Worm (Caenorhabditis elegans): ENCODE results near the gene srz-13.

- no peak for TF ChIP-seq alr-1 (tag; optimal IDR thresholded peaks at IDR 0.05; ENCODE audit: borderline replicate concordance)
- TF ChIP-seq zag-1 (tag; optimal IDR thresholded peaks at IDR 0.05): no peak
- no peak for TF ChIP-seq ets-5 (GFP tag; IDR thresholded peaks at IDR 0.05)
- TF ChIP-seq dpl-1 (GFP tag; optimal IDR thresholded peaks at IDR 0.05): no peak
- no peak for TF ChIP-seq ztf-4 (tag; optimal IDR thresholded peaks at IDR 0.05)
- TF ChIP-seq dsc-1 (tag; optimal IDR thresholded peaks at IDR 0.05): no peak
- TF ChIP-seq nhr-71 (tag; optimal IDR thresholded peaks at IDR 0.05): no peak
- no peak for TF ChIP-seq fos-1 (tag; optimal IDR thresholded peaks at IDR 0.05)
- TF ChIP-seq sox-4 (tag; optimal IDR thresholded peaks at IDR 0.05): no peak
- TF ChIP-seq nhr-11 (tag; optimal IDR thresholded peaks at IDR 0.05): no peak
Measured at ce11 chrV:16190485-16190884, 8.3 kb downstream of the srz-13 start, which contains the start of gene srh-281.

Data from whole organism, L1 larva.